Fruit fly (Drosophila melanogaster) whole organism, embryonic: ENCODE measurements around the gene CG2444.

Source experiments
- CG10267 ChIP-seq: fragments of 200-800 bp; sonication (Bioruptor generic); optimal IDR thresholded peaks from 2 replicates; lab custom pipeline; 2018; ENCODE audit warnings: missing biosample characterization, mild to moderate bottlenecking, missing genetic modification characterization, moderate library complexity
- CG12744 ChIP-seq: fragments of 200-800 bp; sonication (Bioruptor generic); optimal IDR thresholded peaks from 2 replicates; lab custom pipeline; 2016; ENCODE audit warnings: missing biosample characterization, missing genetic modification characterization
- h ChIP-seq: fragments of >200 bp; optimal IDR thresholded peaks from 2 replicates; lab custom pipeline; 2017
- pb ChIP-seq: fragments of 200-800 bp; sonication (Bioruptor generic); optimal IDR thresholded peaks from 3 replicates; lab custom pipeline; 2016; ENCODE audit warnings: missing biosample characterization, missing genetic modification characterization

- TF ChIP-seq CG12744 (GFP tag; lab: Kevin White, UChicago) (no peak), pb (GFP tag; lab: Kevin White, UChicago) (peak; percentile 73), h (lab: Kevin White, UChicago) (no peak), CG10267 (tag; lab: Kevin White, UChicago) (peak; percentile 36)
These were observed 9.6 kb upstream of the CG2444 start for dm6 chrX:11714529-11715262.
